Worm (Caenorhabditis elegans): ENCODE measurements around the gene H40L08.2.

ce11 chrX:15072877-15073276, 4.7 kb downstream of the H40L08.2 start:
- TF ChIP-seq nhr-76 (tag; optimal IDR thresholded peaks at IDR 0.05): no peak
- no peak for TF ChIP-seq ceh-82 (tag; optimal IDR thresholded peaks at IDR 0.05)
- no peak for TF ChIP-seq ztf-4 (tag; optimal IDR thresholded peaks at IDR 0.05)
- TF ChIP-seq zag-1 (tag; optimal IDR thresholded peaks at IDR 0.05): no peak
- no peak for TF ChIP-seq mab-9 (GFP tag; IDR thresholded peaks at IDR 0.05)
- no peak for TF ChIP-seq fkh-10 (GFP tag; optimal IDR thresholded peaks at IDR 0.05)
- no peak for TF ChIP-seq egl-27 (tag; optimal IDR thresholded peaks at IDR 0.05)
- peak in 1 of 3 experiments; percentile 8 for TF ChIP-seq dpl-1 (GFP tag; optimal IDR thresholded peaks at IDR 0.05)

Data from whole organism, L1 larva.